Fruit fly (Drosophila melanogaster): ENCODE results near the gene CG15743.
A peak's percentile ranks its signal among the peaks of the same experiment; 100 is the strongest.

Gene CG15743

DNA sequence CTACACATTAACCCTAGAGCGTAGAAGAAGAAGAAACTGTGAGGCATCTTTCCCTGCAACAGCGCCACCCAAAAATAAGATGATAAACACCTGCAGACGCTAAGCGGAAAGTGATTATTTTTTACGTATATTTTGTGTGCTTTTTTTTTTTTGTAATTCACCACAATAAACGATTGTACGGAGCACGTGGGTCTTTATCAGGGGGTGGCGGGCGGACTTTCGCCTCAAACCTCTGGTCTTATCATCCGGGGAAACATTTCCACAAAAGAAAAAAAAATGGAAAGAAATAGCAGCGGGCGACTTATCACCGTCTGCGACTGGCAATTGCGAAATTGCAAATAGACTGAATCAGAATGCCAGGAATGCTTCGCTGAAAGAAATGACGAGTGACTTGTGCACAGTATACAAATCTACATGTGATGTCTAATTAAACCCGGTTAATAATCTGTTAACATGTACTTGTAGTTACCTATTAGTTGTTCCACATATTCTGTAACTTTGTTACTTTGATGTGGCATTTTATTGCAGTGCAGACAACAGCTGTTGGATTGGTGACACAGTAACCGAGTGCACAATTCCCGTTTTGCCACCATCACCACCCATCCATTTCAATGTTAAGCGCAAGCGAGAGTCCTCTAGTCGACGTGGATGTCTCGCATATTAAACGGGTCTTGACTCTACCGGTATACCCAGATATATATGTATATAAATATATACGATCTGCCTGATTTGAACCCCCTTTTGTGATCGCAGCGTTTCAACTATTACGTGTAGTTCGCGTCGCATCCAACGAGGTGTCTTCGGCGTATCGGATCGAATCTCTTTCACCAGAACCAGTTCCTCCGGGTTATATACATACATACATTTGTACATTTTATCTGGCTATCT is 46.6 kb downstream of the CG15743 start (continued):
- no peak for TF ChIP-seq CG18011 (GFP tag; optimal IDR thresholded peaks at IDR 0.05)
- TF ChIP-seq Asciz (GFP tag; optimal IDR thresholded peaks at IDR 0.05), result peak; percentile 47
- TF ChIP-seq eve (GFP tag; optimal IDR thresholded peaks at IDR 0.05), result peak in 1 of 2 experiments; percentile 85
- TF ChIP-seq CG18619 (GFP tag; optimal IDR thresholded peaks at IDR 0.05), result no peak
- no peak for TF ChIP-seq tll (GFP tag; optimal IDR thresholded peaks at IDR 0.05)
- TF ChIP-seq CG2202 (tag; optimal IDR thresholded peaks at IDR 0.05), result no peak
- TF ChIP-seq gro (GFP tag; optimal IDR thresholded peaks at IDR 0.05), result no peak
- TF ChIP-seq Abd-B (GFP tag; optimal IDR thresholded peaks at IDR 0.05), result no peak
- no peak for TF ChIP-seq CG32772 (GFP tag; IDR thresholded peaks at IDR 0.05)
- TF ChIP-seq Sin3A (optimal IDR thresholded peaks at IDR 0.05), result no peak
- TF ChIP-seq kni (GFP tag; optimal IDR thresholded peaks at IDR 0.05), result no peak
- no peak for TF ChIP-seq dmrt11E (tag; optimal IDR thresholded peaks at IDR 0.05)
- no peak for TF ChIP-seq Lhr (GFP tag; optimal IDR thresholded peaks at IDR 0.05)
- peak; percentile 75 for TF ChIP-seq Med (GFP tag)
- no peak for TF ChIP-seq Hr3 (GFP tag; optimal IDR thresholded peaks at IDR 0.05)
- TF ChIP-seq ap (GFP tag; IDR thresholded peaks at IDR 0.05), result 0 out of 2 replicates have a peak, but pooled peaks have one; percentile 20
- no peak for TF ChIP-seq CG1792 (GFP tag; optimal IDR thresholded peaks at IDR 0.05)
- no peak for TF ChIP-seq hth (optimal IDR thresholded peaks at IDR 0.05)
- no peak for TF ChIP-seq twi (tag; optimal IDR thresholded peaks at IDR 0.05)
- TF ChIP-seq Max (GFP tag; optimal IDR thresholded peaks at IDR 0.05), result no peak
- TF ChIP-seq sc (optimal IDR thresholded peaks at IDR 0.05), result no peak
- no peak for TF ChIP-seq sc (GFP tag; optimal IDR thresholded peaks at IDR 0.05)
- no peak for TF ChIP-seq hkb (optimal IDR thresholded peaks at IDR 0.05)
- TF ChIP-seq hkb (GFP tag; IDR thresholded peaks at IDR 0.05), result 0 out of 2 replicates have a peak, but pooled peaks have one; percentile 23
- TF ChIP-seq CG15479 (GFP tag; optimal IDR thresholded peaks at IDR 0.05), result no peak
- TF ChIP-seq CG11398 (GFP tag; optimal IDR thresholded peaks at IDR 0.05), result no peak
- TF ChIP-seq CG12744 (GFP tag; optimal IDR thresholded peaks at IDR 0.05), result no peak
- TF ChIP-seq CG1647 (GFP tag; optimal IDR thresholded peaks at IDR 0.05), result no peak
- TF ChIP-seq hbn (GFP tag; IDR thresholded peaks at IDR 0.05; ENCODE audit: partially characterized antibody), result no peak
- peak; percentile 60 for TF ChIP-seq CG17359 (tag; optimal IDR thresholded peaks at IDR 0.05)
- peak; percentile 11 to 25 for TF ChIP-seq bsh (GFP tag; optimal IDR thresholded peaks at IDR 0.05)
- no peak for TF ChIP-seq CG30403 (GFP tag; optimal IDR thresholded peaks at IDR 0.05)
- TF ChIP-seq trh (GFP tag; optimal IDR thresholded peaks at IDR 0.05), result no peak
- TF ChIP-seq CG17912 (GFP tag; optimal IDR thresholded peaks at IDR 0.05), result no peak
- TF ChIP-seq wdn (GFP tag; IDR thresholded peaks at IDR 0.05), result no peak
- TF ChIP-seq CG30431 (GFP tag; optimal IDR thresholded peaks at IDR 0.05), result no peak
- no peak for TF ChIP-seq pan (optimal IDR thresholded peaks at IDR 0.05)
- peak in 1 of 2 experiments; percentile 38 for TF ChIP-seq pan (GFP tag; optimal IDR thresholded peaks at IDR 0.05 in 1 of 2, IDR thresholded peaks at IDR 0.05 in 1 of 2)
- TF ChIP-seq sens (GFP tag), result peak; percentile 64
- TF ChIP-seq dati (GFP tag; IDR thresholded peaks at IDR 0.05), result no peak
- TF ChIP-seq CG8290 (GFP tag; optimal IDR thresholded peaks at IDR 0.05), result peak; percentile 5
- TF ChIP-seq CG8290 (tag; optimal IDR thresholded peaks at IDR 0.05), result peak in 1 of 2 experiments; percentile 70
- no peak for TF ChIP-seq CG9609 (GFP tag; optimal IDR thresholded peaks at IDR 0.05)
- peak; percentile 48 for TF ChIP-seq Sox102F (GFP tag; optimal IDR thresholded peaks at IDR 0.05)
- no peak for TF ChIP-seq CG14860 (GFP tag; IDR thresholded peaks at IDR 0.05; ENCODE audit: partially characterized antibody)
- no peak for TF ChIP-seq CG6683 (GFP tag; optimal IDR thresholded peaks at IDR 0.05)
- TF ChIP-seq CG4282 (GFP tag; optimal IDR thresholded peaks at IDR 0.05), result no peak
- TF ChIP-seq ERR (GFP tag; optimal IDR thresholded peaks at IDR 0.05), result no peak
- no peak for TF ChIP-seq CG8924 (tag; optimal IDR thresholded peaks at IDR 0.05)
- TF ChIP-seq CG8359 (GFP tag; optimal IDR thresholded peaks at IDR 0.05; ENCODE audit: borderline replicate concordance), result no peak

Data from whole organism, embryonic.